Worm (Caenorhabditis elegans) whole organism, late embryonic: ENCODE measurements around the gene srt-73.

Source experiments
- F13H6.1 ChIP-seq: sonication (generic microtip); optimal IDR thresholded peaks from 2 replicates; lab custom pipeline; 2016; ENCODE audit warnings: missing genetic modification characterization, missing compliant biosample characterization
- K02D7.2 ChIP-seq: sonication (generic microtip); optimal IDR thresholded peaks from 2 replicates; lab custom pipeline; 2017; ENCODE audit warnings: mild to moderate bottlenecking, missing genetic modification characterization, missing compliant biosample characterization
- ahr-1 ChIP-seq: sonication (generic microtip); optimal IDR thresholded peaks from 2 replicates; lab custom pipeline; 2016; ENCODE audit warnings: missing genetic modification characterization, missing compliant biosample characterization
- ceh-19 ChIP-seq: fragments of 200-800 bp; sonication (Bioruptor generic); optimal IDR thresholded peaks from 2 replicates; lab custom pipeline; 2018; ENCODE audit warnings: mild to moderate bottlenecking, missing genetic modification characterization, missing compliant biosample characterization
- ceh-34 ChIP-seq: sonication (generic microtip); optimal IDR thresholded peaks from 2 replicates; lab custom pipeline; 2016; ENCODE audit warnings: mild to moderate bottlenecking, missing genetic modification characterization, missing compliant biosample characterization
- eyg-1 ChIP-seq: sonication (generic microtip); optimal IDR thresholded peaks from 2 replicates; lab custom pipeline; 2016; ENCODE audit warnings: missing genotype, missing genetic modification characterization, missing compliant biosample characterization
- hlh-30 ChIP-seq: sonication (generic microtip); optimal IDR thresholded peaks from 2 replicates; lab custom pipeline; 2017; ENCODE audit warnings: antibody characterized with exemption, missing genetic modification characterization, missing compliant biosample characterization; ENCODE audit not compliant: insufficient read depth
- pros-1 ChIP-seq: fragments of 150-350 bp; optimal IDR thresholded peaks from 2 replicates; lab custom pipeline; 2014; ENCODE audit warnings: missing biosample characterization, missing genetic modification reagents, missing genetic modification characterization
- tbx-2 ChIP-seq: sonication (generic microtip); optimal IDR thresholded peaks from 2 replicates; lab custom pipeline; 2016; ENCODE audit warnings: missing genetic modification characterization, missing compliant biosample characterization
- unc-55 ChIP-seq: sonication (generic microtip); optimal IDR thresholded peaks from 2 replicates; lab custom pipeline; 2017; ENCODE audit warnings: missing biosample characterization, missing genetic modification reagents, missing genetic modification characterization

- TF ChIP-seq F13H6.1 (tag; lab: Kevin White, UChicago), result no peak
- TF ChIP-seq pros-1, result no peak
- no peak for TF ChIP-seq tbx-2 (tag; lab: Kevin White, UChicago)
- no peak for TF ChIP-seq eyg-1 (tag; lab: Kevin White, UChicago)
- no peak for TF ChIP-seq ceh-34 (tag; lab: Kevin White, UChicago)
- no peak for TF ChIP-seq hlh-30 (tag; lab: Kevin White, UChicago)
- TF ChIP-seq K02D7.2, result no peak
- TF ChIP-seq unc-55 (GFP tag; lab: Kevin White, UChicago), result no peak
- TF ChIP-seq ahr-1 (tag; lab: Kevin White, UChicago), result no peak
- no peak for TF ChIP-seq ceh-19 (GFP tag; lab: Kevin White, UChicago)
Measured at ce11 chrIV:7851291-7851690, 27.8 kb upstream of the srt-73 start.
